Worm (Caenorhabditis elegans): ENCODE data around the gene T20G5.13.

- no peak for TF ChIP-seq egl-27 (tag; optimal IDR thresholded peaks at IDR 0.05)
- TF ChIP-seq alr-1 (tag; optimal IDR thresholded peaks at IDR 0.05; ENCODE audit: borderline replicate concordance): no peak
- TF ChIP-seq ztf-4 (tag; optimal IDR thresholded peaks at IDR 0.05): no peak
- TF ChIP-seq ces-1 (GFP tag; optimal IDR thresholded peaks at IDR 0.05): no peak
- peak; percentile 48 for TF ChIP-seq rnt-1 (tag; optimal IDR thresholded peaks at IDR 0.05)
- TF ChIP-seq nhr-77 (tag; optimal IDR thresholded peaks at IDR 0.05): peak; percentile 12
- no peak for TF ChIP-seq pax-3 (tag; optimal IDR thresholded peaks at IDR 0.05)
- TF ChIP-seq elt-2 (tag; optimal IDR thresholded peaks at IDR 0.05): no peak
Measured at ce11 chrIII:10248441-10249137, 47.5 kb upstream of the T20G5.13 start, which contains the start of the genes div-1 and cor-1.

Measured in whole organism, L1 larva.